Worm (Caenorhabditis elegans) whole organism, young adult: ENCODE measurements around the gene end-1.

Experiments
- B0035.1 ChIP-seq: sonication (generic microtip); optimal IDR thresholded peaks from 2 replicates; lab custom pipeline; 2016; ENCODE audit warnings: missing genetic modification characterization, mild to moderate bottlenecking, missing compliant biosample characterization, missing genotype, missing genetic modification reagents
- C06A6.2 ChIP-seq: fragments of 200-800 bp; sonication (Bioruptor generic); conservative IDR thresholded peaks from 2 replicates; pipeline ENCODE4 v1.3.6; 2022; ENCODE audit warnings: missing genetic modification characterization, missing compliant biosample characterization
- D2030.7 ChIP-seq: fragments of 200-800 bp; sonication (Bioruptor generic); IDR thresholded peaks from 2 replicates; pipeline ENCODE4 v1.3.6; 2022; ENCODE audit warnings: missing genetic modification reagents, missing genetic modification characterization, missing compliant biosample characterization
- F23B12.7 ChIP-seq: sonication (generic microtip); optimal IDR thresholded peaks from 2 replicates; lab custom pipeline; 2017; ENCODE audit warnings: missing genetic modification characterization, mild to moderate bottlenecking, missing compliant biosample characterization, antibody characterized with exemption, moderate library complexity; ENCODE audit not compliant: insufficient read depth
- F33H1.4 ChIP-seq: fragments of 200-800 bp; sonication (Bioruptor generic); IDR thresholded peaks from 2 replicates; pipeline ENCODE4 v1.3.6; 2022; ENCODE audit warnings: missing genetic modification reagents, missing genetic modification characterization, missing compliant biosample characterization
- K12H6.12 ChIP-seq: fragments of 200-800 bp; sonication (Bioruptor generic); optimal IDR thresholded peaks from 2 replicates; lab custom pipeline; 2018; ENCODE audit warnings: mild to moderate bottlenecking, missing genetic modification characterization, missing compliant biosample characterization
- T07F8.4 ChIP-seq: sonication (generic microtip); optimal IDR thresholded peaks from 2 replicates; lab custom pipeline; 2016; ENCODE audit warnings: mild to moderate bottlenecking, missing genetic modification characterization, moderate library complexity, missing compliant biosample characterization
- Y53G8AR.9 ChIP-seq: fragments of 200-800 bp; sonication (Bioruptor generic); conservative IDR thresholded peaks from 2 replicates; pipeline ENCODE4 v1.3.6; 2022; ENCODE audit warnings: missing genetic modification reagents, missing genetic modification characterization, missing compliant biosample characterization
- Y67H2A.10 ChIP-seq: fragments of 200-800 bp; sonication (Bioruptor generic); conservative IDR thresholded peaks from 2 replicates; pipeline ENCODE4 v1.3.6; 2022; ENCODE audit warnings: missing genetic modification reagents, missing genetic modification characterization, missing compliant biosample characterization
- Y95B8A.8 ChIP-seq: fragments of 200-800 bp; sonication (Bioruptor generic); IDR thresholded peaks from 2 replicates; pipeline ENCODE4 v1.3.6; 2022; ENCODE audit warnings: missing genetic modification reagents, missing genetic modification characterization, missing compliant biosample characterization
- aptf-2 ChIP-seq: fragments of 200-800 bp; sonication (Bioruptor generic); conservative IDR thresholded peaks from 2 replicates; pipeline ENCODE4 v1.3.6; 2022; ENCODE audit warnings: missing genetic modification reagents, missing genetic modification characterization, missing compliant biosample characterization
- attf-3 ChIP-seq: fragments of 200-800 bp; sonication (Bioruptor generic); conservative IDR thresholded peaks from 2 replicates; pipeline ENCODE4 v1.3.6; 2022; ENCODE audit warnings: missing genetic modification reagents, missing genetic modification characterization, missing compliant biosample characterization
- attf-5 ChIP-seq: fragments of 200-800 bp; sonication (Bioruptor generic); optimal IDR thresholded peaks from 2 replicates; lab custom pipeline; 2018; ENCODE audit warnings: mild to moderate bottlenecking, missing genetic modification characterization, missing compliant biosample characterization
- attf-6 ChIP-seq: fragments of 200-800 bp; sonication (Bioruptor generic); IDR thresholded peaks from 2 replicates; pipeline ENCODE4 v1.3.6; 2022; ENCODE audit warnings: missing genetic modification reagents, missing genetic modification characterization, missing compliant biosample characterization
- ccch-3 ChIP-seq: fragments of 200-800 bp; sonication (Bioruptor generic); optimal IDR thresholded peaks from 2 replicates; lab custom pipeline; 2018; ENCODE audit warnings: mild to moderate bottlenecking, missing genetic modification characterization, missing compliant biosample characterization
- cebp-1 ChIP-seq, 2 experiments: fragments of 200-800 bp in 1 of 2; sonication (Bioruptor generic) in 1 of 2; sonication (generic microtip) in 1 of 2; IDR thresholded peaks in 1 of 2; optimal IDR thresholded peaks in 1 of 2; 2 replicates each; pipeline versions ENCODE4 v1.3.6 to Lab custom; 2017 to 2022; ENCODE audit warnings: missing compliant biosample characterization in 2 of 2, missing genetic modification characterization in 2 of 2, mild to moderate bottlenecking in 1 of 2, missing genetic modification reagents in 1 of 2, moderate library complexity in 1 of 2
- ceh-100 ChIP-seq: fragments of 200-800 bp; sonication (Bioruptor generic); IDR thresholded peaks from 2 replicates; pipeline ENCODE4 v1.3.6; 2022; ENCODE audit warnings: missing genetic modification reagents, missing genetic modification characterization, missing compliant biosample characterization
- ceh-58 ChIP-seq: fragments of 200-800 bp; sonication (Bioruptor generic); IDR thresholded peaks from 2 replicates; pipeline ENCODE4 v1.3.6; 2022; ENCODE audit warnings: missing genetic modification characterization, missing compliant biosample characterization
- ceh-79 ChIP-seq: sonication (generic microtip); optimal IDR thresholded peaks from 2 replicates; lab custom pipeline; 2017; ENCODE audit warnings: mild to moderate bottlenecking, missing genetic modification characterization, missing compliant biosample characterization
- chd-7 ChIP-seq: sonication (generic microtip); optimal IDR thresholded peaks from 2 replicates; lab custom pipeline; 2016; ENCODE audit warnings: mild to moderate bottlenecking, missing genetic modification characterization, moderate library complexity, missing compliant biosample characterization
- dpff-1 ChIP-seq: sonication (generic microtip); optimal IDR thresholded peaks from 2 replicates; lab custom pipeline; 2017; ENCODE audit warnings: mild to moderate bottlenecking, missing genetic modification characterization, missing compliant biosample characterization
- egl-18 ChIP-seq: fragments of 200-800 bp; sonication (Bioruptor generic); IDR thresholded peaks from 2 replicates; pipeline ENCODE4 v1.3.6; 2022; ENCODE audit warnings: missing genetic modification reagents, missing genetic modification characterization, missing compliant biosample characterization
- egrh-3 ChIP-seq: fragments of 200-800 bp; sonication (Bioruptor generic); IDR thresholded peaks from 2 replicates; pipeline ENCODE4 v1.3.6; 2022; ENCODE audit warnings: missing genetic modification reagents, missing genetic modification characterization, missing compliant biosample characterization
- gei-17 ChIP-seq: fragments of 200-800 bp; sonication (Bioruptor generic); optimal IDR thresholded peaks from 2 replicates; lab custom pipeline; 2018; ENCODE audit warnings: mild to moderate bottlenecking, missing genetic modification characterization, missing compliant biosample characterization
- let-526 ChIP-seq: fragments of 200-800 bp; sonication (Bioruptor generic); IDR thresholded peaks from 2 replicates; pipeline ENCODE4 v1.3.6; 2022; ENCODE audit warnings: missing genetic modification reagents, missing genetic modification characterization, missing compliant biosample characterization
- let-607 ChIP-seq, 2 experiments: fragments of 200-800 bp in 1 of 2; sonication (Bioruptor generic) in 1 of 2; sonication (generic microtip) in 1 of 2; optimal IDR thresholded peaks; 2 replicates each; lab custom pipeline; 2016 to 2018; ENCODE audit warnings: mild to moderate bottlenecking in 2 of 2, missing compliant biosample characterization in 2 of 2, missing genetic modification characterization in 2 of 2, moderate library complexity in 2 of 2, missing genotype in 1 of 2
- lin-26 ChIP-seq: fragments of 200-800 bp; sonication (Bioruptor generic); IDR thresholded peaks from 2 replicates; pipeline ENCODE4 v1.3.6; 2022; ENCODE audit warnings: missing genetic modification reagents, missing genetic modification characterization, missing compliant biosample characterization
- lin-40 ChIP-seq: sonication (generic microtip); optimal IDR thresholded peaks from 2 replicates; lab custom pipeline; 2016; ENCODE audit warnings: missing genetic modification characterization, mild to moderate bottlenecking, missing compliant biosample characterization, missing genotype, missing genetic modification reagents
- lin-54 ChIP-seq: fragments of 200-800 bp; sonication (Bioruptor generic); optimal IDR thresholded peaks from 2 replicates; lab custom pipeline; 2018; ENCODE audit warnings: mild to moderate bottlenecking, missing genetic modification characterization, missing compliant biosample characterization
- lir-1 ChIP-seq: fragments of 200-800 bp; sonication (Bioruptor generic); conservative IDR thresholded peaks from 2 replicates; pipeline ENCODE4 v1.3.6; 2022; ENCODE audit warnings: missing genetic modification reagents, missing genetic modification characterization, missing compliant biosample characterization
- lsl-1 ChIP-seq: fragments of 200-800 bp; sonication (Bioruptor generic); optimal IDR thresholded peaks from 2 replicates; lab custom pipeline; 2018; ENCODE audit warnings: mild to moderate bottlenecking, missing genetic modification characterization, moderate library complexity, missing compliant biosample characterization
- nfya-2 ChIP-seq: fragments of 200-800 bp; sonication (Bioruptor generic); IDR thresholded peaks from 2 replicates; pipeline ENCODE4 v1.3.6; 2022; ENCODE audit warnings: missing genetic modification reagents, missing genetic modification characterization, missing compliant biosample characterization
- nhr-179 ChIP-seq: sonication (generic microtip); optimal IDR thresholded peaks from 2 replicates; lab custom pipeline; 2016; ENCODE audit warnings: mild to moderate bottlenecking, missing genetic modification characterization, missing compliant biosample characterization
- nhr-80 ChIP-seq: sonication (generic microtip); optimal IDR thresholded peaks from 2 replicates; lab custom pipeline; 2016; ENCODE audit warnings: missing genetic modification characterization, missing compliant biosample characterization
- nhr-90 ChIP-seq: sonication (generic microtip); optimal IDR thresholded peaks from 2 replicates; lab custom pipeline; 2016; ENCODE audit warnings: missing genotype, mild to moderate bottlenecking, missing genetic modification characterization, missing compliant biosample characterization
- pbrm-1 ChIP-seq: fragments of 200-800 bp; sonication (Bioruptor generic); IDR thresholded peaks from 2 replicates; pipeline ENCODE4 v1.3.6; 2022; ENCODE audit warnings: missing genetic modification reagents, missing genetic modification characterization, missing compliant biosample characterization
- rcor-1 ChIP-seq: fragments of 200-800 bp; sonication (Bioruptor generic); IDR thresholded peaks from 2 replicates; pipeline ENCODE4 v1.3.6; 2022; ENCODE audit warnings: missing genetic modification reagents, missing genetic modification characterization, missing compliant biosample characterization
- repo-1 ChIP-seq: sonication (generic microtip); optimal IDR thresholded peaks from 2 replicates; lab custom pipeline; 2017; ENCODE audit warnings: mild to moderate bottlenecking, missing genetic modification characterization, missing compliant biosample characterization
- sdz-38 ChIP-seq: sonication (generic microtip); optimal IDR thresholded peaks from 2 replicates; lab custom pipeline; 2016; ENCODE audit warnings: missing genotype, missing genetic modification characterization, missing compliant biosample characterization
- snpc-1.1 ChIP-seq: sonication (generic microtip); optimal IDR thresholded peaks from 2 replicates; lab custom pipeline; 2017; ENCODE audit warnings: missing genetic modification characterization, mild to moderate bottlenecking, missing compliant biosample characterization, antibody characterized with exemption, moderate library complexity, missing genotype, missing genetic modification reagents; ENCODE audit not compliant: insufficient read depth
- sptf-2 ChIP-seq: fragments of 200-800 bp; sonication (Bioruptor generic); optimal IDR thresholded peaks from 2 replicates; lab custom pipeline; 2018; ENCODE audit warnings: mild to moderate bottlenecking, missing genetic modification characterization, missing compliant biosample characterization
- tbp1 ChIP-seq: fragments of 200-800 bp; sonication (Bioruptor generic); optimal IDR thresholded peaks from 2 replicates; lab custom pipeline; 2018; ENCODE audit warnings: mild to moderate bottlenecking, missing genetic modification characterization, missing compliant biosample characterization
- unc-62 ChIP-seq: fragments of 150-350 bp; optimal IDR thresholded peaks from 2 replicates; lab custom pipeline; 2014; ENCODE audit warnings: missing biosample characterization, missing genetic modification reagents, missing genetic modification characterization
- zfh-2 ChIP-seq: fragments of 200-800 bp; sonication (Bioruptor generic); conservative IDR thresholded peaks from 2 replicates; pipeline ENCODE4 v1.3.6; 2022; ENCODE audit warnings: missing genetic modification reagents, missing genetic modification characterization, missing compliant biosample characterization
- zim-3 ChIP-seq: sonication (generic microtip); optimal IDR thresholded peaks from 2 replicates; lab custom pipeline; 2017; ENCODE audit warnings: mild to moderate bottlenecking, missing genetic modification characterization, moderate library complexity, missing compliant biosample characterization
- ztf-22 ChIP-seq: fragments of 200-800 bp; sonication (Bioruptor generic); optimal IDR thresholded peaks from 2 replicates; lab custom pipeline; 2018; ENCODE audit warnings: mild to moderate bottlenecking, missing genetic modification characterization, moderate library complexity, missing compliant biosample characterization
- ztf-25 ChIP-seq: fragments of 200-800 bp; sonication (Bioruptor generic); IDR thresholded peaks from 2 replicates; pipeline ENCODE4 v1.3.6; 2022; ENCODE audit warnings: missing genetic modification reagents, missing genetic modification characterization, missing compliant biosample characterization
- ztf-28 ChIP-seq: fragments of 200-800 bp; sonication (Bioruptor generic); IDR thresholded peaks from 2 replicates; pipeline ENCODE4 v1.3.6; 2022; ENCODE audit warnings: missing genetic modification reagents, missing genetic modification characterization, missing compliant biosample characterization

Gene end-1

ce11 chrV:14008353-14008859, 23.5 kb downstream of the end-1 start (continued):
- peak; percentile 75; the same call in 1 of the 2 replicates for TF ChIP-seq attf-6
- peak; percentile 65 to 79 for TF ChIP-seq let-607 (tag; optimal IDR thresholded peaks at IDR 0.05; lab: Kevin White, UChicago)
- TF ChIP-seq egrh-3, result no peak
- TF ChIP-seq pbrm-1 (GFP tag; lab: Robert Waterston, UW), result peak; percentile 59; the same call in 1 of the 2 replicates
- no peak for TF ChIP-seq sptf-2 (GFP tag; lab: Kevin White, UChicago)
- peak; percentile 43 for TF ChIP-seq lin-54 (GFP tag; lab: Kevin White, UChicago)
- TF ChIP-seq sdz-38 (tag; lab: Kevin White, UChicago), result no peak
- TF ChIP-seq Y95B8A.8 (GFP tag; lab: Robert Waterston, UW), result no peak
- no peak for TF ChIP-seq attf-3 (GFP tag; lab: Robert Waterston, UW)
- TF ChIP-seq ccch-3, result no peak
- no peak for TF ChIP-seq ceh-79 (tag; lab: Kevin White, UChicago)
- TF ChIP-seq lir-1 (GFP tag; lab: Robert Waterston, UW), result no peak
- TF ChIP-seq egl-18 (GFP tag; lab: Robert Waterston, UW), result no peak
- TF ChIP-seq cebp-1 (GFP tag; IDR thresholded peaks at IDR 0.05; lab: Robert Waterston, UW), result no peak
- TF ChIP-seq cebp-1 (tag; optimal IDR thresholded peaks at IDR 0.05; lab: Kevin White, UChicago), result peak; percentile 40
- TF ChIP-seq tbp1 (GFP tag; lab: Kevin White, UChicago), result no peak
- peak; percentile 88 for TF ChIP-seq nhr-80 (tag; lab: Kevin White, UChicago)
- TF ChIP-seq nfya-2 (GFP tag; lab: Robert Waterston, UW), result peak; percentile 76; the same call in 1 of the 2 replicates
- no peak for TF ChIP-seq C06A6.2
- no peak for TF ChIP-seq nhr-179 (tag; lab: Kevin White, UChicago)
- no peak for TF ChIP-seq D2030.7 (GFP tag; lab: Robert Waterston, UW)
- peak; percentile 36 for TF ChIP-seq lin-40 (tag; lab: Kevin White, UChicago)
- peak; percentile 17 for TF ChIP-seq nhr-90
- TF ChIP-seq lin-26 (GFP tag; lab: Robert Waterston, UW), result peak; percentile 30; the same call in 1 of the 2 replicates
- TF ChIP-seq repo-1, result peak; percentile 77
- TF ChIP-seq B0035.1, result no peak
- peak; percentile 61 for TF ChIP-seq Y53G8AR.9
- TF ChIP-seq gei-17 (GFP tag; lab: Kevin White, UChicago), result no peak
- no peak for TF ChIP-seq Y67H2A.10 (GFP tag; lab: Robert Waterston, UW)
- no peak for TF ChIP-seq ceh-100 (GFP tag; lab: Robert Waterston, UW)
- TF ChIP-seq snpc-1.1 (tag; lab: Kevin White, UChicago), result no peak
- no peak for TF ChIP-seq ztf-28 (GFP tag; lab: Robert Waterston, UW)
- TF ChIP-seq ztf-25 (GFP tag; lab: Robert Waterston, UW), result no peak
- TF ChIP-seq attf-5 (GFP tag; lab: Kevin White, UChicago), result peak; percentile 61
- no peak for TF ChIP-seq aptf-2 (GFP tag; lab: Robert Waterston, UW)
- peak; percentile 4 for TF ChIP-seq ztf-22 (GFP tag; lab: Kevin White, UChicago)
- TF ChIP-seq rcor-1, result peak; percentile 41
- TF ChIP-seq let-526, result no peak
- TF ChIP-seq K12H6.12, result no peak
- no peak for TF ChIP-seq T07F8.4 (tag; lab: Kevin White, UChicago)
- no peak for TF ChIP-seq zfh-2 (GFP tag; lab: Robert Waterston, UW)
- TF ChIP-seq ceh-58 (GFP tag; lab: Robert Waterston, UW), result no peak
- TF ChIP-seq F33H1.4 (GFP tag; lab: Robert Waterston, UW), result peak; percentile 16; the same call in 1 of the 2 replicates
- TF ChIP-seq lsl-1 (GFP tag; lab: Kevin White, UChicago), result no peak
- peak; percentile 27 for TF ChIP-seq zim-3 (tag; lab: Kevin White, UChicago)
- no peak for TF ChIP-seq F23B12.7 (tag; lab: Kevin White, UChicago)
- no peak for TF ChIP-seq chd-7 (tag; lab: Kevin White, UChicago)
- TF ChIP-seq dpff-1 (tag; lab: Kevin White, UChicago), result no peak
- TF ChIP-seq unc-62 (GFP tag; lab: Kevin White, UChicago), result no peak
